Worm (Caenorhabditis elegans) whole organism, L4/young adult: ENCODE data around the gene Y37E11B.5.

ENCODE experiments used
- W03F9.2 ChIP-seq: fragments of 150-350 bp; optimal IDR thresholded peaks from 2 replicates; lab custom pipeline; 2014; ENCODE audit warnings: missing biosample characterization, missing genetic modification characterization
- dao-5 ChIP-seq: sonication (generic microtip); optimal IDR thresholded peaks from 2 replicates; lab custom pipeline; 2016; ENCODE audit warnings: missing genotype, missing genetic modification characterization, moderate library complexity, missing compliant biosample characterization
- him-1 ChIP-seq: sonication (generic microtip); optimal IDR thresholded peaks from 2 replicates; lab custom pipeline; 2016; ENCODE audit warnings: missing genotype, missing genetic modification reagents, missing genetic modification characterization, missing compliant biosample characterization

DNA sequence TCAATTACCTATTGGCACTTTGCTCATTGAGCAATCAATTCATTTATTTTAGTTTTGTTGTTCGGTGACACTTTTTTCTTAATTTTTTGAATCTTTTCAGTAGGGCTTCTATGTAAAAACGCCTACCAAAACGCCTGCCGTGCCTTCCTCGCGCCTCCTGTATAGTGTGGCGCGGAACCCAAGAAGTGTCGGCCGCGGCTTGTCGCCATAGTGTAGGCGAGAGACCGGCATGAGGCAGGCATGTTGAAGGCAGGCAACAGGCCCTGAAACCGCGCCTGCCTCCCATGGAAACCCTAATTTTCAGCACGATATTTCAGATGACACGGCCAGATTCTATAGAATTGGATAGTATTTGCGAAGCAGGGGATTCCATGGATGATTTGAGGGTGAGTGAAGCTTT is 29.7 kb downstream of the Y37E11B.5 start, which contains the start of gene otpl-1:
- no peak for TF ChIP-seq dao-5 (tag; lab: Kevin White, UChicago)
- TF ChIP-seq him-1 (tag; lab: Kevin White, UChicago) = no peak
- no peak for TF ChIP-seq W03F9.2 (tag; lab: Kevin White, UChicago)
